Fruit fly (Drosophila melanogaster): ENCODE data around the gene CG14367.

DNA sequence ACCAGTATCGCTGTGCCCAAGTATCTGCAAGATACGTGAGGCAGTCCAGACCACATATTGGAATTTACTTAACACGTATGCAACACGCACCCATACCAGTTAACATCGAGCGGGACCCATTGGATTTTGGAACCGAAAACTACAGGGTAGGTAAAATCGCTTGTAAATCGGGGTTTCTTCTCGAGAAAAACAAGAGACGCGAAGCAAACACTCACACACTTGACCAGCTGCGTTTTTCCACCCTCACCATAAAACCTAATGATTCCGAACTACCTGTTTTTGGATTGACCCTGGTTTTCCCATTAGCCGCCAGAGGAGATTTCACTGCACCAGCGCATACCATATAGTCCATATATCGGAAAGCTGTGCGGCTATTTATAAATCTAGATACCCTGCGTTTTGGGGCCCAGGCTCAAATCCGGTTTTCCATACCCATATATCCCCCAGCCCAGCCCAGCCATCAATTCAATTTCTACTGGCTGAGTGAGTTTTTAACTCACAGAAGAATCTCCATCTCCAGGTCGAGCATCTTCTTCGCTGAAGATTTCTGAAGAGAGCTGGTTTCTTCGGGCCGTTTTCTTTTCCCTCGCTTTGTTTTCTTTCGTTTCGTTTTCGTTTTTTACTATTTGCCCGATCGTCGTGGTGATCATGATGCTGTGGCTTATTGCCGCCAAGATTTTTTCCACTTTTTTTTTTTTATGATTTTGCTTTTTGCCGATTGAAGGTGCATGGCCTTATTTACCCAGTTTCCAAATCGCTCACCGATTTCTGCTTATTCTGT is 22.0 kb downstream of the CG14367 start:
- TF ChIP-seq CTCF (optimal IDR thresholded peaks at IDR 0.05) (no peak), CG8478 (optimal IDR thresholded peaks at IDR 0.05) (no peak)

All from S2 (cell line).